Worm (Caenorhabditis elegans) whole organism, L2 larva: Measurements from ENCODE around the gene F07F6.7.

ENCODE experiments used
- ZK546.5 ChIP-seq: sonication (generic microtip); optimal IDR thresholded peaks from 2 replicates; lab custom pipeline; 2017; ENCODE audit warnings: missing biosample characterization, missing genetic modification characterization
- elt-3 ChIP-seq: sonication (generic microtip); optimal IDR thresholded peaks from 2 replicates; lab custom pipeline; 2017; ENCODE audit warnings: missing biosample characterization, missing genetic modification characterization
- fos-1 ChIP-seq: fragments of 150-350 bp; optimal IDR thresholded peaks from 2 replicates; lab custom pipeline; 2014; ENCODE audit warnings: missing biosample characterization, missing genetic modification characterization
- mbf-1 ChIP-seq: sonication (generic microtip); optimal IDR thresholded peaks from 2 replicates; lab custom pipeline; 2017; ENCODE audit warnings: missing biosample characterization, missing genetic modification characterization
- nhr-23 ChIP-seq: fragments of 150-350 bp; optimal IDR thresholded peaks from 2 replicates; lab custom pipeline; 2014; ENCODE audit warnings: missing biosample characterization, missing genetic modification reagents, missing genetic modification characterization
- snpc-4 ChIP-seq: fragments of 150-350 bp; optimal IDR thresholded peaks from 2 replicates; lab custom pipeline; 2014; ENCODE audit warnings: missing biosample characterization, missing genetic modification characterization

DNA sequence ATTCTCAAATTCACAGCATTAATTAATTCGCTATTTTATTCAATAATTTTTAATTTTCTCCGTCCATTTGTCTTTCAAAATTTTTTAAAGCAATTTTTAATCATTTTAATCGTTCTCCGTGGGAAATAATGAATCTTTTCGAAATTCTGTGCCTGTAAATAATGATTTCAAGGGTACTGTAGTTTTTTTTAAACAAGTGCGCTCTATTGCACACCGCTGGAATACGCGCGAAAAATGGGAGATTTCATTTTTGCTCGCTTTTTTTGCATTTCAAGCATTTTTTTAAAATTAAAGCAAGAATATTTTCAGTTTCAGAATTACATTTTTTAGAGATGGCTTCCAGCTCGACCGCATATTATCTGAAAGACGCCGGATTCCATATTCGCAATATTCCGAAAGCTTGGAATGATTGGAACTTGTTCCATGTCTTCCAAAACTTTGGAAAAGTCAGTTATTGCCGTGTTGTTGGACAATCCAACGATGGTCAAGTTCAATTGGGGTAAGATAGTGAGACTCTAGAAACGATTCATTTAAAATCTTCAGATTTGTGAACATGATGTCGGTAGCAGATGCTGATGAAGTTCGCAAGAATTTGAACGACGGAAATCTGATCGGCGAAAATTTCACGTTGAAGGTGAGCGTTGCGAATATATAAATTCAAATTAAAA lies 2.6 kb downstream of the F07F6.7 start, which contains the start of gene tofu-6:
- no peak for TF ChIP-seq mbf-1 (tag; lab: Kevin White, UChicago)
- no peak for TF ChIP-seq ZK546.5 (tag; lab: Kevin White, UChicago)
- TF ChIP-seq elt-3 (tag; lab: Kevin White, UChicago): no peak
- no peak for TF ChIP-seq snpc-4 (tag; lab: Kevin White, UChicago)
- TF ChIP-seq fos-1 (tag; lab: Kevin White, UChicago): no peak
- TF ChIP-seq nhr-23: no peak
